Fruit fly (Drosophila melanogaster) whole organism, wandering third instar larva: ENCODE measurements around the gene asun.

Experiments
- Abd-B ChIP-seq: fragments of >200 bp; optimal IDR thresholded peaks from 2 replicates; lab custom pipeline; 2017; ENCODE audit warnings: missing biosample characterization, missing genetic modification characterization
- CG9705 ChIP-seq: fragments of 200-800 bp; sonication (Bioruptor generic); optimal IDR thresholded peaks from 2 replicates; lab custom pipeline; 2018; ENCODE audit warnings: missing biosample characterization, mild to moderate bottlenecking, missing genetic modification characterization
- CrebA ChIP-seq: fragments of 200-800 bp; sonication (Bioruptor generic); optimal IDR thresholded peaks from 2 replicates; lab custom pipeline; 2016; ENCODE audit warnings: missing biosample characterization, mild to moderate bottlenecking, missing genetic modification characterization, borderline replicate concordance
- Dfd ChIP-seq: fragments of >200 bp; optimal IDR thresholded peaks from 2 replicates; lab custom pipeline; 2017; ENCODE audit warnings: missing biosample characterization, missing genetic modification characterization
- Dif ChIP-seq: fragments of 200-275, 200-300 bp; sonication (Bioruptor generic); optimal IDR thresholded peaks from 2 replicates; lab custom pipeline; 2018; ENCODE audit warnings: missing biosample characterization, missing genetic modification characterization; ENCODE audit not compliant: partially characterized antibody
- GATAd ChIP-seq: sonication (Bioruptor generic); optimal IDR thresholded peaks from 2 replicates; lab custom pipeline; 2016; ENCODE audit warnings: missing biosample characterization, missing genetic modification characterization
- HLH106 ChIP-seq: fragments of 200-800 bp; optimal IDR thresholded peaks from 3 replicates; lab custom pipeline; 2019; ENCODE audit warnings: missing biosample characterization, mild to moderate bottlenecking, missing genetic modification characterization, moderate library complexity
- Hnf4 ChIP-seq: fragments of 200-800 bp; sonication (Bioruptor generic); optimal IDR thresholded peaks from 2 replicates; lab custom pipeline; 2016; ENCODE audit warnings: missing biosample characterization, mild to moderate bottlenecking, missing genetic modification characterization
- Hr78 ChIP-seq: fragments of >200 bp; optimal IDR thresholded peaks from 2 replicates; lab custom pipeline; 2017; ENCODE audit warnings: missing biosample characterization, missing genetic modification characterization
- Hr83 ChIP-seq: fragments of 200-300 bp; sonication (Bioruptor generic); optimal IDR thresholded peaks from 2 replicates; lab custom pipeline; 2016; ENCODE audit warnings: missing biosample characterization, mild to moderate bottlenecking, missing genetic modification characterization, moderate library complexity; ENCODE audit not compliant: poor library complexity, severe bottlenecking
- Jra ChIP-seq: sonication (Bioruptor generic); optimal IDR thresholded peaks from 2 replicates; lab custom pipeline; 2016; ENCODE audit warnings: missing biosample characterization, missing genetic modification characterization
- Mio ChIP-seq: sonication (Bioruptor generic); optimal IDR thresholded peaks from 2 replicates; lab custom pipeline; 2016; ENCODE audit warnings: missing biosample characterization, missing genetic modification characterization
- Myc ChIP-seq: fragments of >200 bp; optimal IDR thresholded peaks from 2 replicates; lab custom pipeline; 2017
- N ChIP-seq: fragments of >200 bp; optimal IDR thresholded peaks from 2 replicates; lab custom pipeline; 2018; ENCODE audit warnings: missing biosample characterization, missing external identifiers, missing genetic modification characterization
- OdsH ChIP-seq: fragments of 200-800 bp; sonication (Bioruptor generic); optimal IDR thresholded peaks from 2 replicates; lab custom pipeline; 2016; ENCODE audit warnings: missing biosample characterization, mild to moderate bottlenecking, missing genetic modification characterization
- Rel ChIP-seq, 2 experiments: fragments of 200-800 bp; sonication (Bioruptor generic) in 1 of 2; optimal IDR thresholded peaks; 2 replicates in 1 of 2; 3 replicates in 1 of 2; lab custom pipeline; 2016 to 2019; ENCODE audit warnings: mild to moderate bottlenecking in 2 of 2, missing biosample characterization in 2 of 2, missing genetic modification characterization in 2 of 2, moderate library complexity in 1 of 2
- Sp1 ChIP-seq: fragments of 200-800 bp; sonication (Bioruptor generic); optimal IDR thresholded peaks from 3 replicates; lab custom pipeline; 2019; ENCODE audit warnings: missing biosample characterization, mild to moderate bottlenecking, missing genetic modification characterization, moderate library complexity
- Vsx2 ChIP-seq: fragments of 200-300, 225-300 bp; sonication (Bioruptor generic); optimal IDR thresholded peaks from 2 replicates; lab custom pipeline; 2018; ENCODE audit warnings: missing biosample characterization, missing genetic modification characterization; ENCODE audit not compliant: partially characterized antibody
- br ChIP-seq: fragments of 200-800 bp; sonication (Bioruptor generic); optimal IDR thresholded peaks from 2 replicates; lab custom pipeline; 2016; ENCODE audit warnings: missing biosample characterization, missing genetic modification characterization
- brk ChIP-seq: fragments of 200-800 bp; sonication (Bioruptor generic); optimal IDR thresholded peaks from 2 replicates; lab custom pipeline; 2016; ENCODE audit warnings: missing biosample characterization, mild to moderate bottlenecking, missing genetic modification characterization
- dmrt93B ChIP-seq: fragments of 200-800 bp; sonication (Bioruptor generic); optimal IDR thresholded peaks from 2 replicates; lab custom pipeline; 2018; ENCODE audit warnings: missing biosample characterization, mild to moderate bottlenecking, missing genetic modification characterization
- ey ChIP-seq: fragments of 200-800 bp; sonication (Bioruptor generic); optimal IDR thresholded peaks from 2 replicates; lab custom pipeline; 2016; ENCODE audit warnings: missing biosample characterization, missing genetic modification characterization
- foxo ChIP-seq, 2 experiments: fragments of 200-800 bp; sonication (Bioruptor generic); optimal IDR thresholded peaks; 2 replicates in 1 of 2; 3 replicates in 1 of 2; lab custom pipeline; 2016 to 2017; ENCODE audit warnings: missing biosample characterization in 2 of 2, missing genetic modification characterization in 2 of 2
- fru ChIP-seq: fragments of 200-800 bp; sonication (Bioruptor generic); optimal IDR thresholded peaks from 3 replicates; lab custom pipeline; 2016; ENCODE audit warnings: missing biosample characterization, mild to moderate bottlenecking, missing genetic modification characterization
- h ChIP-seq: fragments of 200-800 bp; sonication (Bioruptor generic); optimal IDR thresholded peaks from 3 replicates; lab custom pipeline; 2016; ENCODE audit warnings: missing biosample characterization, mild to moderate bottlenecking, missing genetic modification characterization
- jim ChIP-seq: fragments of 175-275, 200-325 bp; sonication (Bioruptor generic); optimal IDR thresholded peaks from 2 replicates; lab custom pipeline; 2016; ENCODE audit warnings: missing biosample characterization, mild to moderate bottlenecking, missing genetic modification characterization
- lola ChIP-seq: fragments of >200 bp; optimal IDR thresholded peaks from 2 replicates; lab custom pipeline; 2017; ENCODE audit warnings: missing biosample characterization, missing genetic modification characterization
- pan ChIP-seq: fragments of >200 bp; optimal IDR thresholded peaks from 2 replicates; lab custom pipeline; 2017
- psq ChIP-seq: fragments of 200-800 bp; sonication (Bioruptor generic); optimal IDR thresholded peaks from 3 replicates; lab custom pipeline; 2017; ENCODE audit warnings: missing biosample characterization, mild to moderate bottlenecking, missing genetic modification characterization, moderate library complexity
- rgr ChIP-seq: fragments of 200-800 bp; sonication (Bioruptor generic); optimal IDR thresholded peaks from 3 replicates; lab custom pipeline; 2016; ENCODE audit warnings: missing biosample characterization, mild to moderate bottlenecking, missing genetic modification characterization
- sage ChIP-seq: fragments of 200-800 bp; sonication (Bioruptor generic); optimal IDR thresholded peaks from 2 replicates; lab custom pipeline; 2016; ENCODE audit warnings: missing biosample characterization, mild to moderate bottlenecking, missing genetic modification characterization
- sv ChIP-seq: fragments of 200-800 bp; sonication (Bioruptor generic); optimal IDR thresholded peaks from 3 replicates; lab custom pipeline; 2016; ENCODE audit warnings: missing biosample characterization, missing genetic modification characterization
- tai ChIP-seq: sonication (Bioruptor generic); optimal IDR thresholded peaks from 2 replicates; lab custom pipeline; 2016; ENCODE audit warnings: missing biosample characterization, missing genetic modification characterization
- usp ChIP-seq: fragments of >200 bp; optimal IDR thresholded peaks from 2 replicates; lab custom pipeline; 2017; ENCODE audit warnings: missing biosample characterization, missing genetic modification characterization
- woc ChIP-seq: sonication (Bioruptor generic); optimal IDR thresholded peaks from 2 replicates; lab custom pipeline; 2016; ENCODE audit warnings: missing biosample characterization, mild to moderate bottlenecking, missing genetic modification characterization

asun gene

dm6 chr3R:16220050-16220670, 43.9 kb upstream of the asun start:
- TF ChIP-seq br (GFP tag; lab: Kevin White, UChicago) (no peak), Sp1 (GFP tag; lab: Kevin White, UChicago) (no peak), tai (GFP tag; lab: Kevin White, UChicago) (no peak), Jra (GFP tag; lab: Kevin White, UChicago) (no peak), jim (GFP tag; lab: Kevin White, UChicago) (no peak), Dfd (GFP tag; lab: Kevin White, UChicago) (no peak), sage (GFP tag; lab: Kevin White, UChicago) (no peak), OdsH (GFP tag; lab: Kevin White, UChicago) (no peak), CG9705 (no peak), pan (lab: Kevin White, UChicago) (no peak), lola (GFP tag; lab: Kevin White, UChicago) (no peak), Vsx2 (GFP tag; lab: Kevin White, UChicago) (no peak), N (GFP tag; lab: Kevin White, UChicago) (no peak), fru (GFP tag; lab: Kevin White, UChicago) (no peak), Hr78 (GFP tag; lab: Kevin White, UChicago) (no peak)

- TF ChIP-seq Dif (GFP tag; lab: Kevin White, UChicago), result no peak
- TF ChIP-seq Mio (GFP tag; lab: Kevin White, UChicago), result no peak
These were observed 43.2 kb upstream of the asun start for dm6 chr3R:16220854-16221253.

- TF ChIP-seq usp (GFP tag; lab: Kevin White, UChicago), result no peak
- TF ChIP-seq Myc (lab: Kevin White, UChicago), result no peak
- peak; percentile 14 for TF ChIP-seq N (GFP tag; lab: Kevin White, UChicago)
- peak; percentile 37 for TF ChIP-seq br (GFP tag; lab: Kevin White, UChicago)
- no peak for TF ChIP-seq Hnf4
- no peak for TF ChIP-seq CrebA (GFP tag; lab: Kevin White, UChicago)
- TF ChIP-seq Dfd (GFP tag; lab: Kevin White, UChicago), result peak; percentile 74
- peak; percentile 85 for TF ChIP-seq dmrt93B (GFP tag; lab: Kevin White, UChicago)
- TF ChIP-seq tai (GFP tag; lab: Kevin White, UChicago), result no peak
- peak; percentile 89 for TF ChIP-seq psq (GFP tag; lab: Kevin White, UChicago)
- TF ChIP-seq sv (GFP tag; lab: Kevin White, UChicago), result peak; percentile 67
- TF ChIP-seq Mio (GFP tag; lab: Kevin White, UChicago), result no peak
- no peak for TF ChIP-seq Rel (GFP tag; optimal IDR thresholded peaks at IDR 0.05; lab: Kevin White, UChicago)
- TF ChIP-seq Rel (tag; optimal IDR thresholded peaks at IDR 0.05; lab: Kevin White, UChicago), result no peak
- TF ChIP-seq jim (GFP tag; lab: Kevin White, UChicago), result no peak
- peak; percentile 34 for TF ChIP-seq fru (GFP tag; lab: Kevin White, UChicago)
- peak; percentile 7 for TF ChIP-seq woc (GFP tag; lab: Kevin White, UChicago)
- TF ChIP-seq Hr78 (GFP tag; lab: Kevin White, UChicago), result no peak
- TF ChIP-seq Dif (GFP tag; lab: Kevin White, UChicago), result no peak
- peak; percentile 33 for TF ChIP-seq ey (GFP tag; lab: Kevin White, UChicago)
- peak in 1 of 2 experiments; percentile 83 for TF ChIP-seq foxo (GFP tag; optimal IDR thresholded peaks at IDR 0.05; lab: Kevin White, UChicago)
- TF ChIP-seq rgr (GFP tag; lab: Kevin White, UChicago), result peak; percentile 80
- TF ChIP-seq Vsx2 (GFP tag; lab: Kevin White, UChicago), result no peak
- TF ChIP-seq Hr83 (GFP tag; lab: Kevin White, UChicago), result peak; percentile 36
- no peak for TF ChIP-seq pan (lab: Kevin White, UChicago)
- TF ChIP-seq CG9705, result peak; percentile 23
- peak; percentile 85 for TF ChIP-seq HLH106
- TF ChIP-seq OdsH (GFP tag; lab: Kevin White, UChicago), result peak; percentile 76
- TF ChIP-seq GATAd, result no peak
- TF ChIP-seq Abd-B (GFP tag; lab: Kevin White, UChicago), result no peak
- peak; percentile 47 for TF ChIP-seq h (GFP tag; lab: Kevin White, UChicago)
- TF ChIP-seq Sp1 (GFP tag; lab: Kevin White, UChicago), result peak; percentile 90
- no peak for TF ChIP-seq brk (GFP tag; lab: Kevin White, UChicago)
These were observed 42.4 kb upstream of the asun start for dm6 chr3R:16221359-16222299.
